Fruit fly (Drosophila melanogaster) whole organism, prepupa: ENCODE results near the gene CG31406.

Experiments
- Blimp-1 ChIP-seq: fragments of 200-800 bp; sonication (Bioruptor generic); optimal IDR thresholded peaks from 3 replicates; lab custom pipeline; 2017; ENCODE audit warnings: missing biosample characterization, missing genetic modification characterization, mild to moderate bottlenecking, moderate library complexity, missing genetic modification reagents
- CG10631 ChIP-seq: fragments of 200-800 bp; sonication (Bioruptor generic); optimal IDR thresholded peaks from 2 replicates; lab custom pipeline; 2016; ENCODE audit warnings: missing biosample characterization, missing genetic modification characterization
- CG10669 ChIP-seq: fragments of 200-800 bp; sonication (Bioruptor generic); optimal IDR thresholded peaks from 3 replicates; lab custom pipeline; 2018; ENCODE audit warnings: missing biosample characterization, mild to moderate bottlenecking, missing genetic modification characterization, moderate library complexity
- CG11294 ChIP-seq: fragments of 200-800 bp; sonication (Bioruptor generic); IDR thresholded peaks from 2 replicates; pipeline ENCODE4 v1.3.6; 2022; ENCODE audit warnings: missing biosample characterization, missing genetic modification characterization
- CG11762 ChIP-seq: fragments of 200-800 bp; sonication (Bioruptor generic); optimal IDR thresholded peaks from 3 replicates; lab custom pipeline; 2016; ENCODE audit warnings: missing biosample characterization, missing genetic modification characterization; ENCODE audit not compliant: insufficient read depth
- CG11902 ChIP-seq: fragments of 200-800 bp; sonication (Bioruptor generic); optimal IDR thresholded peaks from 3 replicates; lab custom pipeline; 2016; ENCODE audit warnings: missing biosample characterization, missing genetic modification characterization
- CG15336 ChIP-seq: fragments of 200-800 bp; sonication (Bioruptor generic); IDR thresholded peaks from 2 replicates; pipeline ENCODE4 v1.3.6; 2022; ENCODE audit warnings: missing biosample characterization, missing genetic modification characterization
- CG1621 ChIP-seq: fragments of 200-800 bp; sonication (Bioruptor generic); optimal IDR thresholded peaks from 3 replicates; lab custom pipeline; 2018; ENCODE audit warnings: missing biosample characterization, mild to moderate bottlenecking, missing genetic modification characterization
- CG3032 ChIP-seq: fragments of 200-800 bp; optimal IDR thresholded peaks from 2 replicates; lab custom pipeline; 2019; ENCODE audit warnings: missing biosample characterization, mild to moderate bottlenecking, missing genetic modification characterization, moderate library complexity
- CG31627 ChIP-seq: fragments of 200-800 bp; sonication (Bioruptor generic); optimal IDR thresholded peaks from 3 replicates; lab custom pipeline; 2016; ENCODE audit warnings: missing biosample characterization, missing genetic modification characterization
- CG32006 ChIP-seq: fragments of 200-800 bp; sonication (Bioruptor generic); optimal IDR thresholded peaks from 3 replicates; lab custom pipeline; 2017; ENCODE audit warnings: missing biosample characterization, mild to moderate bottlenecking, missing genetic modification characterization
- CG34406 ChIP-seq: fragments of 200-800 bp; sonication (Bioruptor generic); optimal IDR thresholded peaks from 3 replicates; lab custom pipeline; 2016; ENCODE audit warnings: missing biosample characterization, missing genetic modification characterization
- CG4318 ChIP-seq: fragments of 200-800 bp; sonication (Bioruptor generic); optimal IDR thresholded peaks from 3 replicates; lab custom pipeline; 2017; ENCODE audit warnings: missing biosample characterization, mild to moderate bottlenecking, missing genetic modification characterization
- CG6276 ChIP-seq: fragments of 200-800 bp; sonication (Bioruptor generic); optimal IDR thresholded peaks from 2 replicates; lab custom pipeline; 2017; ENCODE audit warnings: missing biosample characterization, mild to moderate bottlenecking, missing genetic modification characterization
- CG6792 ChIP-seq: fragments of 200-800 bp; sonication (Bioruptor generic); optimal IDR thresholded peaks from 3 replicates; lab custom pipeline; 2016; ENCODE audit warnings: missing biosample characterization, missing genetic modification characterization
- CG6808 ChIP-seq: fragments of 200-800 bp; sonication (Bioruptor generic); optimal IDR thresholded peaks from 3 replicates; lab custom pipeline; 2017; ENCODE audit warnings: missing biosample characterization, missing genetic modification characterization, mild to moderate bottlenecking, moderate library complexity, missing genetic modification reagents
- CG6854 ChIP-seq: fragments of 200-800 bp; sonication (Bioruptor generic); optimal IDR thresholded peaks from 2 replicates; lab custom pipeline; 2017; ENCODE audit warnings: missing biosample characterization, mild to moderate bottlenecking, missing genetic modification characterization
- CG7368 ChIP-seq: fragments of 200-800 bp; sonication (Bioruptor generic); optimal IDR thresholded peaks from 3 replicates; lab custom pipeline; 2016; ENCODE audit warnings: missing biosample characterization, missing genetic modification characterization
- CG8319 ChIP-seq: fragments of 200-800 bp; sonication (Bioruptor generic); optimal IDR thresholded peaks from 3 replicates; lab custom pipeline; 2016; ENCODE audit warnings: missing biosample characterization, missing genetic modification characterization
- CG8632 ChIP-seq: fragments of 200-800 bp; sonication (Bioruptor generic); optimal IDR thresholded peaks from 3 replicates; lab custom pipeline; 2016; ENCODE audit warnings: missing biosample characterization, missing genetic modification characterization
- CG9139 ChIP-seq: fragments of 200-800 bp; sonication (Bioruptor generic); optimal IDR thresholded peaks from 3 replicates; lab custom pipeline; 2017; ENCODE audit warnings: missing biosample characterization, mild to moderate bottlenecking, missing genetic modification characterization
- Eip75B ChIP-seq: fragments of 200-800 bp; sonication (Bioruptor generic); optimal IDR thresholded peaks from 3 replicates; lab custom pipeline; 2016; ENCODE audit warnings: missing biosample characterization, missing genetic modification characterization
- Eip78C ChIP-seq: fragments of 200-800 bp; sonication (Bioruptor generic); peaks from one replicate; lab custom pipeline; 2016; ENCODE audit warnings: missing biosample characterization, missing genetic modification characterization
- Eip93F ChIP-seq: fragments of 200-800 bp; sonication (Bioruptor generic); optimal IDR thresholded peaks from 2 replicates; lab custom pipeline; 2016; ENCODE audit warnings: missing biosample characterization, mild to moderate bottlenecking, missing genetic modification characterization
- Ets21C ChIP-seq: fragments of 200-800 bp; sonication (Bioruptor generic); optimal IDR thresholded peaks from 3 replicates; lab custom pipeline; 2016; ENCODE audit warnings: missing biosample characterization, missing genetic modification characterization
- Hr38 ChIP-seq: sonication (Bioruptor generic); optimal IDR thresholded peaks from 2 replicates; lab custom pipeline; 2016; ENCODE audit warnings: missing biosample characterization, missing genetic modification characterization
- Hr39 ChIP-seq: fragments of 200-800 bp; sonication (Bioruptor generic); optimal IDR thresholded peaks from 2 replicates; lab custom pipeline; 2016; ENCODE audit warnings: missing biosample characterization, missing genetic modification characterization
- Hr4 ChIP-seq: fragments of 200-800 bp; sonication (Bioruptor generic); optimal IDR thresholded peaks from 3 replicates; lab custom pipeline; 2016; ENCODE audit warnings: missing biosample characterization, missing genetic modification characterization
- Met ChIP-seq: fragments of 200-800 bp; sonication (Bioruptor generic); optimal IDR thresholded peaks from 3 replicates; lab custom pipeline; 2016; ENCODE audit warnings: missing biosample characterization, missing genetic modification characterization
- Smox ChIP-seq: fragments of 200-800 bp; sonication (Bioruptor generic); optimal IDR thresholded peaks from 3 replicates; lab custom pipeline; 2016; ENCODE audit warnings: missing biosample characterization, missing genetic modification characterization
- Sox14 ChIP-seq: fragments of 200-800 bp; sonication (Bioruptor generic); optimal IDR thresholded peaks from 3 replicates; lab custom pipeline; 2016; ENCODE audit warnings: missing biosample characterization, missing genetic modification characterization
- Sox15 ChIP-seq: fragments of 200-800 bp; sonication (Bioruptor generic); optimal IDR thresholded peaks from 3 replicates; lab custom pipeline; 2016; ENCODE audit warnings: missing biosample characterization, missing genetic modification characterization
- achi ChIP-seq: fragments of 200-800 bp; sonication (Bioruptor generic); optimal IDR thresholded peaks from 3 replicates; lab custom pipeline; 2016; ENCODE audit warnings: missing biosample characterization, missing genetic modification characterization
- acj6 ChIP-seq: fragments of 200-800 bp; sonication (Bioruptor generic); optimal IDR thresholded peaks from 3 replicates; lab custom pipeline; 2016; ENCODE audit warnings: missing biosample characterization, missing genetic modification characterization
- cyc ChIP-seq: fragments of 200-800 bp; sonication (Bioruptor generic); optimal IDR thresholded peaks from 3 replicates; lab custom pipeline; 2016; ENCODE audit warnings: missing biosample characterization, missing genetic modification characterization
- dac ChIP-seq: fragments of 200-800 bp; sonication (Bioruptor generic); optimal IDR thresholded peaks from 2 replicates; lab custom pipeline; 2017; ENCODE audit warnings: missing biosample characterization, mild to moderate bottlenecking, missing genetic modification characterization
- esn ChIP-seq: fragments of 200-800 bp; sonication (Bioruptor generic); optimal IDR thresholded peaks from 2 replicates; lab custom pipeline; 2016; ENCODE audit warnings: missing biosample characterization, mild to moderate bottlenecking, missing genetic modification characterization, moderate library complexity
- fd59A ChIP-seq: fragments of 200-800 bp; sonication (Bioruptor generic); optimal IDR thresholded peaks from 2 replicates; lab custom pipeline; 2017; ENCODE audit warnings: missing biosample characterization, mild to moderate bottlenecking, missing genetic modification characterization, missing genetic modification reagents
- fd85E ChIP-seq: fragments of 200-800 bp; sonication (Bioruptor generic); optimal IDR thresholded peaks from 3 replicates; lab custom pipeline; 2016; ENCODE audit warnings: missing biosample characterization, missing genetic modification characterization
- fkh ChIP-seq: fragments of 200-800 bp; sonication (Bioruptor generic); optimal IDR thresholded peaks from 3 replicates; lab custom pipeline; 2017; ENCODE audit warnings: missing biosample characterization, mild to moderate bottlenecking, missing genetic modification characterization, moderate library complexity
- net ChIP-seq: fragments of 200-800 bp; sonication (Bioruptor generic); optimal IDR thresholded peaks from 3 replicates; lab custom pipeline; 2016; ENCODE audit warnings: missing biosample characterization, missing genetic modification characterization
- pdm3 ChIP-seq: fragments of 200-800 bp; sonication (Bioruptor generic); optimal IDR thresholded peaks from 3 replicates; lab custom pipeline; 2016; ENCODE audit warnings: missing biosample characterization, missing genetic modification characterization
- svp ChIP-seq: fragments of 200-800 bp; sonication (Bioruptor generic); peaks from one replicate; lab custom pipeline; 2016; ENCODE audit warnings: missing biosample characterization, missing genetic modification characterization
- topi ChIP-seq: fragments of 200-800 bp; sonication (Bioruptor generic); optimal IDR thresholded peaks from 3 replicates; lab custom pipeline; 2016; ENCODE audit warnings: missing biosample characterization, missing genetic modification characterization
- vri ChIP-seq: fragments of 200-800 bp; sonication (Bioruptor generic); optimal IDR thresholded peaks from 3 replicates; lab custom pipeline; 2016; ENCODE audit warnings: missing biosample characterization, mild to moderate bottlenecking, missing genetic modification characterization

CG31406 gene

DNA sequence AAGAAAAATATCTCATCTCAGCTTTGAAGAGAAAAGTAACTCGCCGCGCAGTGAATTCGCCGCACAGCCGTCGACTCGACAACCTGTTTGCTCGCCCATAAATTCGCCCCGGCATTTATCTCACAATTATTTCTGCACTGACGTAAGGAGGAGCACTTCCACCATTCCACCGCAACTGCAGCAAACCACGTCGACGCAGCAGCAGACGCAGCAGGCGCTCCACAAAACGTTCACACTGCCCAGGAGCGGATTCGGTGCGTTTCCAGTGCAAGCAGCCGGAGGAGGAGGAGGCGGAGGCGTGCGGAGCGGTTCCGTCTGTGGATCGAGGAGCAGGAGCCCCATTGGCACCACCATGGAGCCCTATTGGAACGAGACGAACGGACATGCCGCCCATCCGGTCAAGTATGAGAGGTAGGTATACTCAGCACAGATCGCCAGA, 40.5 kb downstream of the CG31406 start:
- TF ChIP-seq Blimp-1 (GFP tag; lab: Kevin White, UChicago) (no peak), fkh (no peak), CG11902 (GFP tag; lab: Kevin White, UChicago) (peak; percentile 80), Hr38 (no peak), Met (GFP tag; lab: Kevin White, UChicago) (no peak), vri (peak; percentile 13), CG6808 (GFP tag; lab: Kevin White, UChicago) (no peak), net (GFP tag; lab: Kevin White, UChicago) (no peak), esn (GFP tag; lab: Kevin White, UChicago) (no peak), CG11294 (GFP tag; lab: Robert Waterston, UW) (no peak), CG34406 (GFP tag; lab: Kevin White, UChicago) (no peak), Eip93F (GFP tag; lab: Kevin White, UChicago) (no peak), Hr4 (no peak), CG31627 (GFP tag; lab: Kevin White, UChicago) (peak; percentile 25), CG4318 (GFP tag; lab: Kevin White, UChicago) (no peak), Smox (GFP tag; lab: Kevin White, UChicago) (no peak), pdm3 (GFP tag; lab: Kevin White, UChicago) (peak; percentile 14), Sox14 (GFP tag; lab: Kevin White, UChicago) (no peak), Ets21C (GFP tag; lab: Kevin White, UChicago) (no peak), CG8632 (no peak), Hr39 (no peak), cyc (no peak), CG8319 (GFP tag; lab: Kevin White, UChicago) (no peak), CG6854 (GFP tag; lab: Kevin White, UChicago) (no peak), svp (GFP tag; lab: Kevin White, UChicago) (peak; percentile 73), CG6792 (GFP tag; lab: Kevin White, UChicago) (no peak), CG1621 (tag; lab: Kevin White, UChicago) (peak; percentile 57)

DNA sequence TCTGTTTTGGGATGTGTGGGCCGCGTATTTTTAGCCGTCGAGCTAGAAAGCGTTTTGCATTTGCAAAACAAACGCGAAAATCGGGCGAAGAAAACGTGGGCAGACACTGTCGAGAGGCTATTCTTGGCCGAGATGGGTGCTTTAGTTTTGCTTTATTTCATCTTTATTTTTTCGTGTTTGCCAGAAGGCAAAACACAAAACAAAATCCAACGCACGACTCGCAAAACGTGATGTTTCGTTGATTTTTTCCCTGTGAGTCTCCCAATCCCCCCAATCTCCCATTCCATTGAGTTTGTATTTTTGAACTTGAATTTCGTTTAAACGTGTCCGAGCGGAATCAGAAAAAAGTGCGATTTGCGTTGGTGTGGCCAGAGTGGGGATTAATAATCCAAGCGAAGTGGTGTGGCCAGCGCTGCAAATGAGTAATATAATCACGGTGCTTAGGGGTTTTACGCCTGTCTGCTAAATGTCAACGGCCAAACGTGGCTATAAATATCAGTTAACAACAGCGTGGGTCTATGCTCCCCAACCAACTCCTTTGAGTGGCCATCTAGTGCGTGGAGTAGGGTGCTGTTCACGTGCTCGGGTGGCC, 41.4 kb downstream of the CG31406 start:
- peak; percentile 31 for TF ChIP-seq Eip78C (GFP tag; lab: Kevin White, UChicago)
- no peak for TF ChIP-seq achi (GFP tag; lab: Kevin White, UChicago)
- no peak for TF ChIP-seq CG11902 (GFP tag; lab: Kevin White, UChicago)
- TF ChIP-seq CG15336 (GFP tag; lab: Robert Waterston, UW): 0 out of 2 replicates have a peak, but pooled peaks have one; percentile 13
- TF ChIP-seq CG34406 (GFP tag; lab: Kevin White, UChicago): no peak
- TF ChIP-seq CG1621 (tag; lab: Kevin White, UChicago): peak; percentile 46
- peak; percentile 57 for TF ChIP-seq CG6276 (GFP tag; lab: Kevin White, UChicago)
- TF ChIP-seq CG6808 (GFP tag; lab: Kevin White, UChicago): peak; percentile 19

DNA sequence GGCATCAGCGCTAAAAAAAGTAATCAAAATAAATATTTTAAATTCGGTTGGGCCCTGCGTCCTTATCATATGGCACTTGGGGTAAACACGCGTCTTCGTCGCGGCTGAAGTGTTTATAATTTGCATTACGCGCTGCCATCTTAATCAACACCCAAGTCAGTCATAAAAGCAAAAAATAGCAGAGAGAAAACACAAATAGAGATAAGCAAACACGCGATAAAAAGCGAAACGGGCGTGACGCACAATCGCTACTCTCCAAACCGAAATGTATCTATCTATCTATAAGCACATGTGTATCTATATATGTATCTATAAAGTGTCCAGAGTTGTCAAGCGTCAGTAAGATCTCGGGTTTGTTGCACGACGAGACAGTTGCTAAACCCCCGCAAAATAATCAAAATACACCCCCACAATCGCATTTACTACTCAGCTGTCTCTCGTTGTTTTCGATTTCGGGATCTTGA, 42.4 kb downstream of the CG31406 start:
- TF ChIP-seq dac (GFP tag; lab: Kevin White, UChicago) (no peak), CG8319 (GFP tag; lab: Kevin White, UChicago) (no peak), Hr38 (no peak), CG9139 (GFP tag; lab: Kevin White, UChicago) (peak; percentile 8), Ets21C (GFP tag; lab: Kevin White, UChicago) (no peak), CG11762 (GFP tag; lab: Kevin White, UChicago) (no peak), Sox15 (GFP tag; lab: Kevin White, UChicago) (no peak), acj6 (GFP tag; lab: Kevin White, UChicago) (no peak), fkh (peak; percentile 94), esn (GFP tag; lab: Kevin White, UChicago) (peak; percentile 13), CG32006 (GFP tag; lab: Kevin White, UChicago) (no peak), Eip78C (GFP tag; lab: Kevin White, UChicago) (peak; percentile 89), fd85E (GFP tag; lab: Kevin White, UChicago) (no peak), CG10631 (GFP tag; lab: Kevin White, UChicago) (no peak), Hr4 (no peak), fd59A (no peak), CG15336 (GFP tag; lab: Robert Waterston, UW) (no peak), Eip75B (GFP tag; lab: Kevin White, UChicago) (peak; percentile 33), CG11902 (GFP tag; lab: Kevin White, UChicago) (no peak), Smox (GFP tag; lab: Kevin White, UChicago) (no peak), Blimp-1 (GFP tag; lab: Kevin White, UChicago) (no peak), CG10669 (GFP tag; lab: Kevin White, UChicago) (peak; percentile 37), CG3032 (tag; lab: Kevin White, UChicago) (no peak), Hr39 (no peak), topi (GFP tag; lab: Kevin White, UChicago) (peak; percentile 41), CG4318 (GFP tag; lab: Kevin White, UChicago) (no peak), Met (GFP tag; lab: Kevin White, UChicago) (peak; percentile 43), CG6792 (GFP tag; lab: Kevin White, UChicago) (peak; percentile 32), CG7368 (peak; percentile 34), cyc (no peak)
